Fruit fly (Drosophila melanogaster): ENCODE results near the gene mor.

DNA sequence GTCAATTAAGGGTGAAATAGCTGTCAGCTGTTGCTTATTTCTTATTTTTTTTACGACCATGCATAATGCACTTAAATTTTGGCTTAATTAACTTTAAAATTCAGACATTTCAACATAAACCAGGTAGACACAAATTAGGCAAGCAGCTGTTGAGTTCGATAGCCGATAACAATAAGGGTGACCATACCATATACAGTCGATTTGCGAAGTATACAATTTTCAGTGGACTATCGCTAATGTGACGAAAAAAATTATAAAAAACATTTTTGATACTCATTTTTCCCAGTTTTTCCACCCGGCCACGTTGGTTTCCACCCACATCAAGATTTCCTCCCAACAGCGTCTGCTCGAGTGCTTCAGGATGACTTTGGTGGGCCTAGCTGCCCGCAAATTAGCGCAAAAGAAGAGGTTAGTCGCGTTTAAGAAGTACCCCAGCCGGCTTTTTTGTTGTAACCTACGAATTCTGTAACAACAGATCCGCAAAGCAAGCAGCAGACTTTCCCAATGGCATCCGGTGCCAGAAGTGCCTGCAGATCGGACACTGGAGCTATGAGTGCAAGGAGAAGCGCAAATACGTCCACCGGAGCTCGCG lies 8.9 kb downstream of the mor start, which contains the start of the genes CG4287 and CG5516:
- TF ChIP-seq Snoo (tag; optimal IDR thresholded peaks at IDR 0.05), result no peak
- no peak for TF ChIP-seq rn (GFP tag; IDR thresholded peaks at IDR 0.05)
- no peak for TF ChIP-seq CG8301 (tag; optimal IDR thresholded peaks at IDR 0.05)
- no peak for TF ChIP-seq CG13204 (GFP tag; optimal IDR thresholded peaks at IDR 0.05)
- no peak for TF ChIP-seq CG14655 (GFP tag; optimal IDR thresholded peaks at IDR 0.05)
- no peak for TF ChIP-seq Ets98B (GFP tag; IDR thresholded peaks at IDR 0.05)
- no peak for TF ChIP-seq CG8159 (tag; optimal IDR thresholded peaks at IDR 0.05)
- no peak for TF ChIP-seq CG10348 (GFP tag; IDR thresholded peaks at IDR 0.05)
- TF ChIP-seq CG34367 (tag; optimal IDR thresholded peaks at IDR 0.05), result no peak
- TF ChIP-seq CG9948 (tag; optimal IDR thresholded peaks at IDR 0.05), result no peak
